Fruit fly (Drosophila melanogaster): Measurements from ENCODE around the gene Creld.

DNA sequence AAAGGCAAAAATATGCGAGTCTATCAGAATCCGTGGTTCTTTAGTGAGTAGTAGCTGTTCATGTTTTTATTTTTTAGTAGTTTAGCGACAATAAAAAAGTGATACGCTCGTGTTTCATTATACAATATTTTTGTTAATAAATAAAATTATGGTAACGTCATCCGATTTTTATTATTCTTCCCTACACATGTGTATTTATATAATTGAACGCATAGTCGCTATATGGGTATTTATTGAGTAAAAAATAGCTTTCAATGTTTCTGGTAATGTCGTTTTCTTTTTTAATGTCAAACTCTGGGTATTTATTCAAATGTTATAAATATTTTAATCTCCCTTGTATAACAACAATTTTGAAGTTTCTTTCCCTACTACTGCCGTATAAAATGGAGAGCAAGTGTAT lies 26.1 kb upstream of the Creld start, which contains the start of gene CG11374:
- TF ChIP-seq CG6808 (GFP tag; optimal IDR thresholded peaks at IDR 0.05) (no peak), dac (GFP tag; optimal IDR thresholded peaks at IDR 0.05) (no peak), lz (GFP tag; optimal IDR thresholded peaks at IDR 0.05) (no peak)

Measured in whole organism, prepupa.